Fruit fly (Drosophila melanogaster) whole organism, prepupa: ENCODE data around the gene CG31913.

Experiments
- CG10669 ChIP-seq: fragments of 200-800 bp; sonication (Bioruptor generic); optimal IDR thresholded peaks from 3 replicates; lab custom pipeline; 2018; ENCODE audit warnings: missing biosample characterization, mild to moderate bottlenecking, missing genetic modification characterization, moderate library complexity
- CG11762 ChIP-seq: fragments of 200-800 bp; sonication (Bioruptor generic); optimal IDR thresholded peaks from 3 replicates; lab custom pipeline; 2016; ENCODE audit warnings: missing biosample characterization, missing genetic modification characterization; ENCODE audit not compliant: insufficient read depth
- CG16779 ChIP-seq: fragments of 200-800 bp; sonication (Bioruptor generic); optimal IDR thresholded peaks from 3 replicates; lab custom pipeline; 2017; ENCODE audit warnings: missing biosample characterization, mild to moderate bottlenecking, missing genetic modification characterization
- CG3032 ChIP-seq: fragments of 200-800 bp; optimal IDR thresholded peaks from 2 replicates; lab custom pipeline; 2019; ENCODE audit warnings: missing biosample characterization, mild to moderate bottlenecking, missing genetic modification characterization, moderate library complexity
- CG31627 ChIP-seq: fragments of 200-800 bp; sonication (Bioruptor generic); optimal IDR thresholded peaks from 3 replicates; lab custom pipeline; 2016; ENCODE audit warnings: missing biosample characterization, missing genetic modification characterization
- Gug ChIP-seq: fragments of 200-800 bp; sonication (Bioruptor generic); IDR thresholded peaks from 2 replicates; pipeline ENCODE4 v1.3.6; 2022; ENCODE audit warnings: missing biosample characterization, missing genetic modification characterization
- Hr38 ChIP-seq: sonication (Bioruptor generic); optimal IDR thresholded peaks from 2 replicates; lab custom pipeline; 2016; ENCODE audit warnings: missing biosample characterization, missing genetic modification characterization
- lz ChIP-seq: fragments of 200-800 bp; sonication (Bioruptor generic); optimal IDR thresholded peaks from 3 replicates; lab custom pipeline; 2016; ENCODE audit warnings: missing biosample characterization, missing genetic modification characterization
- salr ChIP-seq, 2 experiments: fragments of 200-800 bp; sonication (Bioruptor generic); optimal IDR thresholded peaks; 3 replicates each; lab custom pipeline; 2016 to 2018; ENCODE audit warnings: missing biosample characterization in 2 of 2, missing genetic modification characterization in 2 of 2, mild to moderate bottlenecking in 1 of 2
- spab ChIP-seq: fragments of 200-800 bp; sonication (Bioruptor generic); optimal IDR thresholded peaks from 2 replicates; lab custom pipeline; 2017; ENCODE audit warnings: missing biosample characterization, mild to moderate bottlenecking, missing genetic modification characterization, missing genetic modification reagents
- vri ChIP-seq: fragments of 200-800 bp; sonication (Bioruptor generic); optimal IDR thresholded peaks from 3 replicates; lab custom pipeline; 2016; ENCODE audit warnings: missing biosample characterization, mild to moderate bottlenecking, missing genetic modification characterization

DNA sequence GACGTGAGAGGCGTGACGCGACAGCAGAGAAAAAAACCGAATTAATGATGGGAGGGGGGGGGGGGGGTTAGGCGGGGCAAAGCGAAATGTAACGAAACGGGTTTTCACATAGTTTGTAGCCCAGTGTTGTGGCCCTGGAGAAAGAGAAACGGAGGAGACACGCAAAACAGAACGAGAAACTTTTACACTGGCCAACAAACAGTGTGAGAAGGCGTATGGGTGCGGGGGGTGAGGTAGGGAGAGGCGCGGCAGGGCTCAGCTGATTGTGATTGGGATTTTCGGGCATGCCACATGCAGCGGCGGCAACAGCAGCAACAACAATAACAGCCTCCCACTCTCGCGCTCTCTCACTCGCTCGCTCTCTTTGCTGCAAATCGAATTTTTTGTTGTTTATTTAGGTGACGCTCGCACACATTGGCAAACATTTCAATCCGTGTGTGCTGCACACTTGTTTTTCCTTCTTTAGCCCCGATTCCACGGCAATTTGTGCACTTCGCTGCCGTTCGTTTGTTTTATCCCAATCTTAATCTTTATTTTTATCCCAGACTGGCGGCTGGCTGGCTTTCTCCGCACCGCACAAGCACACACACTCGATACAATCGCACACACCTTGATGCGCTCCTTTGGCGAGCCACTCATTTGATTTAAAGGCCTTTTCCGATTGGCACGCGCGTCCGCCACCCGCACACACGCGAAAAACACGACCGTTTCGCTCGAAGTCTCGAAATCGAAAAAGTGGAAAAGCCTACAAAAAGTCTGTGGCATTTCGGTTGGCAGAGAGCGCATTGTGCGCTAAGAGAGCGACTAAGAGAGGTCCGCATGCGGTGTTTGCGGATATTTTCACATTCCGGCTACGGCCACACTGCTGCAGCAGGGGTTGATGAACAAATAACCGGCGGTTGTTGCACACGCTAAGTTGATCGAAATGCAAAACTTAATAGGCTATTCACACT is 15.9 kb downstream of the CG31913 start, which contains the start of gene CG9171:
- peak; percentile 16 for TF ChIP-seq CG31627 (GFP tag; lab: Kevin White, UChicago)
- peak; percentile 2 for TF ChIP-seq CG10669
- no peak for TF ChIP-seq lz (GFP tag; lab: Kevin White, UChicago)
- TF ChIP-seq CG16779 (tag; lab: Kevin White, UChicago): peak; percentile 23
- peak in 1 of 2 experiments; percentile 29 for TF ChIP-seq salr (GFP tag; optimal IDR thresholded peaks at IDR 0.05; lab: Kevin White, UChicago)
- no peak for TF ChIP-seq CG3032 (tag; lab: Kevin White, UChicago)
- TF ChIP-seq vri (GFP tag; lab: Kevin White, UChicago): no peak
- peak; percentile 9; the same call in 1 of the 2 replicates for TF ChIP-seq Gug (GFP tag; lab: Robert Waterston, UW)
- no peak for TF ChIP-seq CG11762
- peak; percentile 40 for TF ChIP-seq spab (GFP tag; lab: Kevin White, UChicago)
- TF ChIP-seq Hr38 (GFP tag; lab: Kevin White, UChicago): no peak
